Worm (Caenorhabditis elegans) whole organism, L1 larva: ENCODE measurements around the gene clec-7.

Experiments
- ces-1 ChIP-seq: fragments of 150-350 bp; optimal IDR thresholded peaks from 2 replicates; lab custom pipeline; 2014; ENCODE audit warnings: missing biosample characterization, missing genetic modification reagents, missing genetic modification characterization
- efl-1 ChIP-seq, 4 experiments: fragments of 150-350 bp; optimal IDR thresholded peaks in 3 of 4; peaks in 1 of 4; 1 replicate in 1 of 4; 2 replicates in 3 of 4; lab custom pipeline; 2014; ENCODE audit warnings: missing biosample characterization in 2 of 4, missing genetic modification characterization in 2 of 4, missing genetic modification reagents in 2 of 4
- hlh-17 ChIP-seq: fragments of 200-800 bp; sonication (Bioruptor generic); optimal IDR thresholded peaks from 2 replicates; lab custom pipeline; 2018; ENCODE audit warnings: missing genetic modification characterization, mild to moderate bottlenecking, missing compliant biosample characterization, moderate library complexity, borderline replicate concordance
- lin-39 ChIP-seq: fragments of 150-350 bp; optimal IDR thresholded peaks from 2 replicates; lab custom pipeline; 2014; ENCODE audit warnings: missing biosample characterization, missing genetic modification reagents, missing genetic modification characterization
- lsy-2 ChIP-seq, 2 experiments: fragments of 150-350 bp; optimal IDR thresholded peaks; 2 replicates each; lab custom pipeline; 2014; ENCODE audit warnings: missing biosample characterization in 2 of 2, missing genetic modification characterization in 2 of 2
- nhr-12 ChIP-seq: sonication (generic microtip); optimal IDR thresholded peaks from 2 replicates; lab custom pipeline; 2017; ENCODE audit warnings: missing biosample characterization, missing genetic modification characterization
- nhr-76 ChIP-seq: sonication (generic microtip); optimal IDR thresholded peaks from 2 replicates; lab custom pipeline; 2017; ENCODE audit warnings: missing biosample characterization, missing genetic modification characterization
- unc-30 ChIP-seq: sonication (generic microtip); optimal IDR thresholded peaks from 2 replicates; lab custom pipeline; 2017; ENCODE audit warnings: missing biosample characterization, missing genetic modification characterization
- unc-62 ChIP-seq: fragments of 150-350 bp; optimal IDR thresholded peaks from 2 replicates; lab custom pipeline; 2014; ENCODE audit warnings: missing biosample characterization, missing genetic modification reagents, missing genetic modification characterization
- unc-98 ChIP-seq: fragments of 200-800 bp; sonication (Bioruptor generic); IDR thresholded peaks from 2 replicates; pipeline ENCODE4 v1.3.6; 2022; ENCODE audit warnings: missing genetic modification characterization, missing compliant biosample characterization
- ztf-11 ChIP-seq, 2 experiments: sonication (generic microtip); optimal IDR thresholded peaks; 2 replicates each; lab custom pipeline; 2016 to 2017; ENCODE audit warnings: missing genetic modification characterization in 2 of 2, missing biosample characterization in 1 of 2, missing compliant biosample characterization in 1 of 2

DNA sequence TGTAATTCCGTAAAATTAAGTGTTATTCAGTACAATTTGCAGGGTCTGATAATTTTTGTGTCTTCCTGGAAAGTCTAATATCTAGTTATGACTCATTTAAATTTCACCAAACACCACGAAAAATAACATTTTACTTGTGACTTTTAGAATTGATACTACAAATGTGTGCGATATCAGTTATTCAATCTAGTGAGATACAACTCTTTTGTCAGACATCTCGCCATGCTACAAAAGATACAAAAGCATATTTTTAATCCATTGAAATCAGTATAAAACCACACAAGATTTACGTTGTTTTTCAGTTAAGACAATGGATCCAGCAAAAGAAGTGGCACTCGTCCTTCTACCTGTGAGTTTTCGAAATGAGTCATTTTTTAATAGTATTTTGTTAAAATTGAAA, 45.9 kb downstream of the clec-7 start, which contains the start of gene srx-56:
- TF ChIP-seq nhr-76 (tag; lab: Kevin White, UChicago) (no peak), ztf-11 (tag; optimal IDR thresholded peaks at IDR 0.05; lab: Kevin White, UChicago) (no peak), lsy-2 (tag; optimal IDR thresholded peaks at IDR 0.05; lab: Kevin White, UChicago) (no peak), nhr-12 (no peak), unc-98 (GFP tag; lab: Robert Waterston, UW) (no peak), ces-1 (GFP tag; lab: Kevin White, UChicago) (no peak), lin-39 (tag; lab: Kevin White, UChicago) (no peak), unc-30 (tag; lab: Kevin White, UChicago) (no peak), efl-1 (optimal IDR thresholded peaks at IDR 0.05; lab: Kevin White, UChicago) (no peak), efl-1 (GFP tag; optimal IDR thresholded peaks at IDR 0.05 in 1 of 2; lab: Kevin White, UChicago) (no peak), hlh-17 (no peak), unc-62 (no peak)
